Fruit fly (Drosophila melanogaster) whole organism, prepupa: ENCODE results near the gene lic.
A peak's percentile ranks its signal among the peaks of the same experiment; 100 is the strongest.

Source experiments
- Blimp-1 ChIP-seq: fragments of 200-800 bp; sonication (Bioruptor generic); optimal IDR thresholded peaks from 3 replicates; lab custom pipeline; 2017; ENCODE audit warnings: missing biosample characterization, missing genetic modification characterization, mild to moderate bottlenecking, moderate library complexity, missing genetic modification reagents
- CG11294 ChIP-seq: fragments of 200-800 bp; sonication (Bioruptor generic); IDR thresholded peaks from 2 replicates; pipeline ENCODE4 v1.3.6; 2022; ENCODE audit warnings: missing biosample characterization, missing genetic modification characterization
- CG11762 ChIP-seq: fragments of 200-800 bp; sonication (Bioruptor generic); optimal IDR thresholded peaks from 3 replicates; lab custom pipeline; 2016; ENCODE audit warnings: missing biosample characterization, missing genetic modification characterization; ENCODE audit not compliant: insufficient read depth
- CG15336 ChIP-seq: fragments of 200-800 bp; sonication (Bioruptor generic); IDR thresholded peaks from 2 replicates; pipeline ENCODE4 v1.3.6; 2022; ENCODE audit warnings: missing biosample characterization, missing genetic modification characterization
- CG1621 ChIP-seq: fragments of 200-800 bp; sonication (Bioruptor generic); optimal IDR thresholded peaks from 3 replicates; lab custom pipeline; 2018; ENCODE audit warnings: missing biosample characterization, mild to moderate bottlenecking, missing genetic modification characterization
- CG16779 ChIP-seq: fragments of 200-800 bp; sonication (Bioruptor generic); optimal IDR thresholded peaks from 3 replicates; lab custom pipeline; 2017; ENCODE audit warnings: missing biosample characterization, mild to moderate bottlenecking, missing genetic modification characterization
- CG31627 ChIP-seq: fragments of 200-800 bp; sonication (Bioruptor generic); optimal IDR thresholded peaks from 3 replicates; lab custom pipeline; 2016; ENCODE audit warnings: missing biosample characterization, missing genetic modification characterization
- CG32006 ChIP-seq: fragments of 200-800 bp; sonication (Bioruptor generic); optimal IDR thresholded peaks from 3 replicates; lab custom pipeline; 2017; ENCODE audit warnings: missing biosample characterization, mild to moderate bottlenecking, missing genetic modification characterization
- CG3919 ChIP-seq: fragments of 200-800 bp; sonication (Bioruptor generic); optimal IDR thresholded peaks from 3 replicates; lab custom pipeline; 2016; ENCODE audit warnings: missing biosample characterization, missing genetic modification characterization
- CG4318 ChIP-seq: fragments of 200-800 bp; sonication (Bioruptor generic); optimal IDR thresholded peaks from 3 replicates; lab custom pipeline; 2017; ENCODE audit warnings: missing biosample characterization, mild to moderate bottlenecking, missing genetic modification characterization
- CG6163 ChIP-seq: fragments of 200-800 bp; sonication (Bioruptor generic); IDR thresholded peaks from 3 replicates; pipeline ENCODE4 v1.3.6; 2022; ENCODE audit warnings: missing biosample characterization, missing genetic modification characterization
- CG6276 ChIP-seq: fragments of 200-800 bp; sonication (Bioruptor generic); optimal IDR thresholded peaks from 2 replicates; lab custom pipeline; 2017; ENCODE audit warnings: missing biosample characterization, mild to moderate bottlenecking, missing genetic modification characterization
- CG6792 ChIP-seq: fragments of 200-800 bp; sonication (Bioruptor generic); optimal IDR thresholded peaks from 3 replicates; lab custom pipeline; 2016; ENCODE audit warnings: missing biosample characterization, missing genetic modification characterization
- CG6854 ChIP-seq: fragments of 200-800 bp; sonication (Bioruptor generic); optimal IDR thresholded peaks from 2 replicates; lab custom pipeline; 2017; ENCODE audit warnings: missing biosample characterization, mild to moderate bottlenecking, missing genetic modification characterization
- CG8119 ChIP-seq: fragments of 200-800 bp; sonication (Bioruptor generic); IDR thresholded peaks from 3 replicates; pipeline ENCODE4 v1.3.6; 2022; ENCODE audit warnings: missing biosample characterization, missing genetic modification characterization
- CG8319 ChIP-seq: fragments of 200-800 bp; sonication (Bioruptor generic); optimal IDR thresholded peaks from 3 replicates; lab custom pipeline; 2016; ENCODE audit warnings: missing biosample characterization, missing genetic modification characterization
- CG8632 ChIP-seq: fragments of 200-800 bp; sonication (Bioruptor generic); optimal IDR thresholded peaks from 3 replicates; lab custom pipeline; 2016; ENCODE audit warnings: missing biosample characterization, missing genetic modification characterization
- Eip75B ChIP-seq: fragments of 200-800 bp; sonication (Bioruptor generic); optimal IDR thresholded peaks from 3 replicates; lab custom pipeline; 2016; ENCODE audit warnings: missing biosample characterization, missing genetic modification characterization
- Eip78C ChIP-seq: fragments of 200-800 bp; sonication (Bioruptor generic); peaks from one replicate; lab custom pipeline; 2016; ENCODE audit warnings: missing biosample characterization, missing genetic modification characterization
- Eip93F ChIP-seq: fragments of 200-800 bp; sonication (Bioruptor generic); optimal IDR thresholded peaks from 2 replicates; lab custom pipeline; 2016; ENCODE audit warnings: missing biosample characterization, mild to moderate bottlenecking, missing genetic modification characterization
- Ets21C ChIP-seq: fragments of 200-800 bp; sonication (Bioruptor generic); optimal IDR thresholded peaks from 3 replicates; lab custom pipeline; 2016; ENCODE audit warnings: missing biosample characterization, missing genetic modification characterization
- Ets96B ChIP-seq: fragments of 200-800 bp; optimal IDR thresholded peaks from 2 replicates; lab custom pipeline; 2019; ENCODE audit warnings: missing biosample characterization, mild to moderate bottlenecking, missing genetic modification characterization, moderate library complexity
- Hr38 ChIP-seq: sonication (Bioruptor generic); optimal IDR thresholded peaks from 2 replicates; lab custom pipeline; 2016; ENCODE audit warnings: missing biosample characterization, missing genetic modification characterization
- Hr39 ChIP-seq: fragments of 200-800 bp; sonication (Bioruptor generic); optimal IDR thresholded peaks from 2 replicates; lab custom pipeline; 2016; ENCODE audit warnings: missing biosample characterization, missing genetic modification characterization
- Lpt ChIP-seq: fragments of 200-800 bp; sonication (Bioruptor generic); optimal IDR thresholded peaks from 3 replicates; lab custom pipeline; 2016; ENCODE audit warnings: missing biosample characterization, missing genetic modification characterization
- Met ChIP-seq: fragments of 200-800 bp; sonication (Bioruptor generic); optimal IDR thresholded peaks from 3 replicates; lab custom pipeline; 2016; ENCODE audit warnings: missing biosample characterization, missing genetic modification characterization
- OdsH ChIP-seq: fragments of 200-800 bp; sonication (Bioruptor generic); optimal IDR thresholded peaks from 3 replicates; lab custom pipeline; 2016; ENCODE audit warnings: missing biosample characterization, missing genetic modification characterization
- Smox ChIP-seq: fragments of 200-800 bp; sonication (Bioruptor generic); optimal IDR thresholded peaks from 3 replicates; lab custom pipeline; 2016; ENCODE audit warnings: missing biosample characterization, missing genetic modification characterization
- Sox102F ChIP-seq: fragments of 200-800 bp; sonication (Bioruptor generic); optimal IDR thresholded peaks from 2 replicates; lab custom pipeline; 2016; ENCODE audit warnings: missing biosample characterization, mild to moderate bottlenecking, missing genetic modification characterization
- Sox14 ChIP-seq: fragments of 200-800 bp; sonication (Bioruptor generic); optimal IDR thresholded peaks from 3 replicates; lab custom pipeline; 2016; ENCODE audit warnings: missing biosample characterization, missing genetic modification characterization
- achi ChIP-seq: fragments of 200-800 bp; sonication (Bioruptor generic); optimal IDR thresholded peaks from 3 replicates; lab custom pipeline; 2016; ENCODE audit warnings: missing biosample characterization, missing genetic modification characterization
- acj6 ChIP-seq: fragments of 200-800 bp; sonication (Bioruptor generic); optimal IDR thresholded peaks from 3 replicates; lab custom pipeline; 2016; ENCODE audit warnings: missing biosample characterization, missing genetic modification characterization
- eg ChIP-seq: fragments of 200-800 bp; sonication (Bioruptor generic); IDR thresholded peaks from 3 replicates; pipeline ENCODE4 v1.3.6; 2022; ENCODE audit warnings: missing biosample characterization, missing genetic modification characterization
- esn ChIP-seq: fragments of 200-800 bp; sonication (Bioruptor generic); optimal IDR thresholded peaks from 2 replicates; lab custom pipeline; 2016; ENCODE audit warnings: missing biosample characterization, mild to moderate bottlenecking, missing genetic modification characterization, moderate library complexity
- fd59A ChIP-seq: fragments of 200-800 bp; sonication (Bioruptor generic); optimal IDR thresholded peaks from 2 replicates; lab custom pipeline; 2017; ENCODE audit warnings: missing biosample characterization, mild to moderate bottlenecking, missing genetic modification characterization, missing genetic modification reagents
- fkh ChIP-seq: fragments of 200-800 bp; sonication (Bioruptor generic); optimal IDR thresholded peaks from 3 replicates; lab custom pipeline; 2017; ENCODE audit warnings: missing biosample characterization, mild to moderate bottlenecking, missing genetic modification characterization, moderate library complexity
- lz ChIP-seq: fragments of 200-800 bp; sonication (Bioruptor generic); optimal IDR thresholded peaks from 3 replicates; lab custom pipeline; 2016; ENCODE audit warnings: missing biosample characterization, missing genetic modification characterization
- net ChIP-seq: fragments of 200-800 bp; sonication (Bioruptor generic); optimal IDR thresholded peaks from 3 replicates; lab custom pipeline; 2016; ENCODE audit warnings: missing biosample characterization, missing genetic modification characterization
- ss ChIP-seq, 2 experiments: fragments of 200-800 bp; sonication (Bioruptor generic); optimal IDR thresholded peaks; 2 replicates in 1 of 2; 3 replicates in 1 of 2; lab custom pipeline; 2017 to 2018; ENCODE audit warnings: mild to moderate bottlenecking in 2 of 2, missing biosample characterization in 2 of 2, missing genetic modification characterization in 2 of 2, moderate library complexity in 1 of 2
- svp ChIP-seq: fragments of 200-800 bp; sonication (Bioruptor generic); peaks from one replicate; lab custom pipeline; 2016; ENCODE audit warnings: missing biosample characterization, missing genetic modification characterization
- vri ChIP-seq: fragments of 200-800 bp; sonication (Bioruptor generic); optimal IDR thresholded peaks from 3 replicates; lab custom pipeline; 2016; ENCODE audit warnings: missing biosample characterization, mild to moderate bottlenecking, missing genetic modification characterization

lic gene

DNA sequence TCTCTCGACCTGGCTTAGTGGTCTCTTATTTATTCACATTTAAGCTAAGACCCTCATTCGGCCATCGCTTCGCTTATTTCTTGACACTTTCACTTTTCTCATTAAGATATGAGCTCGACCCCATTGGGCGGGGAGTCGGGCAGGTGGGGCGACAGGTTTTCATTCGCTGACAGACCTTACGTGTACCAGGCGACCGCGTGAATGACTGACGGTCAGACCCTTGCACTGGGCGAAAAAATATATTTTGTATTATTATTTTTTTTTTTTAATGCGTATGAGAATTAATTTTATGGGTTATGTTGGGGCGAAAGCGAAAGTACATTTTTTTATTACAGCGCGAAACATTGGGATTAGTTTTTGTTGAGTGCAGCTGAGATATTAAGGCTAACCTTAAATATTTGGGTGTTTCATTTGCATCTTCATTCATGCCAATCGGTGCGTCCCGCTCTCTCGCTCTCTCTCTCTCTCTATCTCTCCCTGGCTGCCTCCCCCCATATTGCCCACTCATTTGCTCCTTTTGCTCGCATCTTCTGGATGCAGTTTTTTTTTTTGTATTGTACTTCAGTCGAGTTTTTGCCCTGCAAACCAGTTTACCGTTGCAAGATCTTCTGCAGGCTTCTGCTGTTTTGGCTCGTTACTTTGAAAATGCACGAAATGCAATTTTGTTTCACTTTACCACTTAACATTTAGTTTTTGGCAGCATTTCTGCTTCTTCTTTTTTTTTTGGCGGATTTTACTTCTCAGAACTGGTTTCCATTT lies 46.2 kb downstream of the lic start (continued):
- TF ChIP-seq eg (GFP tag; lab: Robert Waterston, UW) (no peak; the same call in 2 of the 3 replicates), Hr39 (GFP tag; lab: Kevin White, UChicago) (peak; percentile 38), CG8319 (peak; percentile 53), Hr38 (GFP tag; lab: Kevin White, UChicago) (no peak), acj6 (GFP tag; lab: Kevin White, UChicago) (peak; percentile 86), CG6854 (GFP tag; lab: Kevin White, UChicago) (peak; percentile 3), CG32006 (GFP tag; lab: Kevin White, UChicago) (peak; percentile 49), Eip78C (peak; percentile 95), CG16779 (tag; lab: Kevin White, UChicago) (peak; percentile 52), Eip93F (GFP tag; lab: Kevin White, UChicago) (peak; percentile 83), CG6792 (peak; percentile 62), CG1621 (peak; percentile 26), CG11762 (peak; percentile 29), CG11294 (0 out of 2 replicates have a peak, but pooled peaks have one; percentile 8), achi (peak; percentile 48), Sox102F (GFP tag; lab: Kevin White, UChicago) (peak; percentile 56), CG4318 (GFP tag; lab: Kevin White, UChicago) (no peak), Ets96B (tag; lab: Kevin White, UChicago) (peak; percentile 35), net (GFP tag; lab: Kevin White, UChicago) (peak; percentile 51), Eip75B (GFP tag; lab: Kevin White, UChicago) (peak; percentile 85), Smox (GFP tag; lab: Kevin White, UChicago) (peak; percentile 57), svp (GFP tag; lab: Kevin White, UChicago) (peak; percentile 95), ss (GFP tag; optimal IDR thresholded peaks at IDR 0.05; lab: Kevin White, UChicago) (peak; percentile 78 to 83), Blimp-1 (peak; percentile 94), fkh (GFP tag; lab: Kevin White, UChicago) (no peak), Met (GFP tag; lab: Kevin White, UChicago) (peak; percentile 84)

DNA sequence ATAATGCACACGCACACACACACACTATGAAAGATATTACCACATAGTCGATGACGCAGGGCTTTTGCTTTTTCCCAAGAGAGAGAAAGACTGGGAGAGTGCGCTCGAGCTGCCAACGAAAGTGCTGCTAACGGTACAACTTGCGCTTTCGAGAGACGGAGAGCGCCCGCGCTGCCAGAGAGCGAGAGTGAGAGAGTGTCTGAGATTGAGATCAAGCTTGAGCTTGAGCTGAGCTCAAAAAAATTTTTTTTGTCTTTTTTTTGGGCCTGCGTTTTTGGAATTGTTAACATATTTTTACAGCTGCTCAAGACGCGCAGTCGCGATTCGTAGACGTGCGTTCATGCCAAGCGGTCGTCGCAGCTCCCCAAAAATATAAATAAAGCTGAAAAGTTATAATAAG lies 47.9 kb downstream of the lic start, which contains the start of gene CG32645:
Gene CG32645, plus strand, starts transcription at position 313 of the 400 bp plus-strand sequence.
- TF ChIP-seq CG11294 = no peak
- no peak for TF ChIP-seq CG8632 (GFP tag; lab: Kevin White, UChicago)
- no peak for TF ChIP-seq CG31627 (GFP tag; lab: Kevin White, UChicago)
- TF ChIP-seq Eip75B (GFP tag; lab: Kevin White, UChicago) = no peak
- TF ChIP-seq esn = no peak
- TF ChIP-seq CG6163 (GFP tag; lab: Robert Waterston, UW) = 0 out of 3 replicates have a peak, but pooled peaks have one; percentile 30
- no peak for TF ChIP-seq CG8319
- no peak for TF ChIP-seq Ets21C (GFP tag; lab: Kevin White, UChicago)
- TF ChIP-seq CG3919 = peak; percentile 11
- no peak for TF ChIP-seq OdsH
- TF ChIP-seq Lpt = peak; percentile 0
- peak; percentile 38; the same call in 1 of the 2 replicates for TF ChIP-seq CG15336 (GFP tag; lab: Robert Waterston, UW)
- TF ChIP-seq CG6276 (GFP tag; lab: Kevin White, UChicago) = peak; percentile 48
- peak; percentile 51; the same call in 1 of the 3 replicates for TF ChIP-seq eg (GFP tag; lab: Robert Waterston, UW)
- peak; percentile 63 for TF ChIP-seq vri (GFP tag; lab: Kevin White, UChicago)
- no peak for TF ChIP-seq Sox14 (GFP tag; lab: Kevin White, UChicago)
- peak; percentile 42; the same call in 2 of the 3 replicates for TF ChIP-seq CG8119 (GFP tag; lab: Robert Waterston, UW)
- peak; percentile 51 for TF ChIP-seq Eip78C
- TF ChIP-seq lz (GFP tag; lab: Kevin White, UChicago) = no peak
- TF ChIP-seq CG6854 (GFP tag; lab: Kevin White, UChicago) = peak; percentile 82
- no peak for TF ChIP-seq net (GFP tag; lab: Kevin White, UChicago)
- peak; percentile 98 for TF ChIP-seq Blimp-1
- no peak for TF ChIP-seq fd59A
